Fruit fly (Drosophila melanogaster) whole organism, pupa: ENCODE results near the gene MED30.
A peak's percentile ranks its signal among the peaks of the same experiment; 100 is the strongest.

Experiments used
- CG10348 ChIP-seq: fragments of 200-800 bp; sonication (Bioruptor generic); IDR thresholded peaks from 2 replicates; pipeline ENCODE4 v1.3.6; 2022; ENCODE audit warnings: missing biosample characterization, missing genetic modification characterization
- CG12605 ChIP-seq: fragments of 200-800 bp; sonication (Bioruptor generic); IDR thresholded peaks from 2 replicates; pipeline ENCODE4 v1.3.6; 2022; ENCODE audit warnings: missing biosample characterization, missing genetic modification characterization
- CG13204 ChIP-seq: fragments of 200-800 bp; sonication (Bioruptor generic); optimal IDR thresholded peaks from 2 replicates; lab custom pipeline; 2018; ENCODE audit warnings: missing biosample characterization, mild to moderate bottlenecking, missing genetic modification characterization, moderate library complexity
- CG14655 ChIP-seq: fragments of 200-800 bp; sonication (Bioruptor generic); optimal IDR thresholded peaks from 3 replicates; lab custom pipeline; 2017; ENCODE audit warnings: mild to moderate bottlenecking, missing biosample characterization, missing genetic modification reagents, missing genetic modification characterization
- CG15710 ChIP-seq: fragments of 200-800 bp; sonication (Bioruptor generic); optimal IDR thresholded peaks from 2 replicates; lab custom pipeline; 2018; ENCODE audit warnings: missing biosample characterization, mild to moderate bottlenecking, missing genetic modification characterization, moderate library complexity
- CG17806 ChIP-seq: fragments of 200-800 bp; sonication (Bioruptor generic); optimal IDR thresholded peaks from 2 replicates; lab custom pipeline; 2018; ENCODE audit warnings: missing biosample characterization, mild to moderate bottlenecking, missing genetic modification characterization, moderate library complexity
- CG32121 ChIP-seq: fragments of 200-800 bp; sonication (Bioruptor generic); IDR thresholded peaks from 2 replicates; pipeline ENCODE4 v1.3.6; 2022; ENCODE audit warnings: missing biosample characterization, missing genetic modification characterization
- CG34367 ChIP-seq: fragments of 200-800 bp; sonication (Bioruptor generic); optimal IDR thresholded peaks from 2 replicates; lab custom pipeline; 2018; ENCODE audit warnings: missing biosample characterization, mild to moderate bottlenecking, missing genetic modification characterization
- CG4496 ChIP-seq: fragments of 200-800 bp; sonication (Bioruptor generic); IDR thresholded peaks from 3 replicates; pipeline ENCODE4 v1.3.6; 2022; ENCODE audit warnings: missing biosample characterization, missing genetic modification characterization
- CG8159 ChIP-seq: fragments of 200-800 bp; sonication (Bioruptor generic); optimal IDR thresholded peaks from 3 replicates; lab custom pipeline; 2018; ENCODE audit warnings: missing biosample characterization, mild to moderate bottlenecking, missing genetic modification characterization, moderate library complexity
- CG8301 ChIP-seq: fragments of 200-800 bp; sonication (Bioruptor generic); optimal IDR thresholded peaks from 2 replicates; lab custom pipeline; 2018; ENCODE audit warnings: missing biosample characterization, mild to moderate bottlenecking, missing genetic modification characterization
- CG9948 ChIP-seq: fragments of 200-800 bp; sonication (Bioruptor generic); optimal IDR thresholded peaks from 2 replicates; lab custom pipeline; 2018; ENCODE audit warnings: missing biosample characterization, mild to moderate bottlenecking, missing genetic modification characterization, moderate library complexity
- D1 ChIP-seq: fragments of 200-800 bp; sonication (Bioruptor generic); optimal IDR thresholded peaks from 2 replicates; lab custom pipeline; 2018; ENCODE audit warnings: missing biosample characterization, mild to moderate bottlenecking, missing genetic modification characterization, moderate library complexity
- EcR ChIP-seq: fragments of 200-800 bp; sonication (Bioruptor generic); optimal IDR thresholded peaks from 3 replicates; lab custom pipeline; 2019; ENCODE audit warnings: missing biosample characterization, missing genetic modification characterization, mild to moderate bottlenecking, moderate library complexity, missing genetic modification reagents
- Ets98B ChIP-seq: fragments of 200-800 bp; sonication (Bioruptor generic); IDR thresholded peaks from 2 replicates; pipeline ENCODE4 v1.3.6; 2022; ENCODE audit warnings: missing biosample characterization, missing genetic modification characterization
- Pif1A ChIP-seq: fragments of 200-800 bp; sonication (Bioruptor generic); optimal IDR thresholded peaks from 3 replicates; lab custom pipeline; 2016; ENCODE audit warnings: missing biosample characterization, missing genetic modification characterization
- Pif1B ChIP-seq: fragments of 200-800 bp; sonication (Bioruptor generic); optimal IDR thresholded peaks from 3 replicates; lab custom pipeline; 2016; ENCODE audit warnings: missing biosample characterization, missing genetic modification characterization
- Snoo ChIP-seq: fragments of 200-800 bp; sonication (Bioruptor generic); optimal IDR thresholded peaks from 3 replicates; lab custom pipeline; 2017; ENCODE audit warnings: missing biosample characterization, mild to moderate bottlenecking, missing genetic modification characterization, inconsistent platforms
- fd96Ca ChIP-seq: fragments of 200-800 bp; sonication (Bioruptor generic); IDR thresholded peaks from 3 replicates; pipeline ENCODE4 v1.3.6; 2022; ENCODE audit warnings: missing biosample characterization, missing genetic modification characterization
- gl ChIP-seq: fragments of 200-800 bp; sonication (Bioruptor generic); optimal IDR thresholded peaks from 2 replicates; lab custom pipeline; 2018; ENCODE audit warnings: missing biosample characterization, mild to moderate bottlenecking, missing genetic modification characterization
- rn ChIP-seq: fragments of 200-800 bp; sonication (Bioruptor generic); IDR thresholded peaks from 2 replicates; pipeline ENCODE4 v1.3.6; 2022; ENCODE audit warnings: missing biosample characterization, missing genetic modification characterization

MED30 gene

DNA sequence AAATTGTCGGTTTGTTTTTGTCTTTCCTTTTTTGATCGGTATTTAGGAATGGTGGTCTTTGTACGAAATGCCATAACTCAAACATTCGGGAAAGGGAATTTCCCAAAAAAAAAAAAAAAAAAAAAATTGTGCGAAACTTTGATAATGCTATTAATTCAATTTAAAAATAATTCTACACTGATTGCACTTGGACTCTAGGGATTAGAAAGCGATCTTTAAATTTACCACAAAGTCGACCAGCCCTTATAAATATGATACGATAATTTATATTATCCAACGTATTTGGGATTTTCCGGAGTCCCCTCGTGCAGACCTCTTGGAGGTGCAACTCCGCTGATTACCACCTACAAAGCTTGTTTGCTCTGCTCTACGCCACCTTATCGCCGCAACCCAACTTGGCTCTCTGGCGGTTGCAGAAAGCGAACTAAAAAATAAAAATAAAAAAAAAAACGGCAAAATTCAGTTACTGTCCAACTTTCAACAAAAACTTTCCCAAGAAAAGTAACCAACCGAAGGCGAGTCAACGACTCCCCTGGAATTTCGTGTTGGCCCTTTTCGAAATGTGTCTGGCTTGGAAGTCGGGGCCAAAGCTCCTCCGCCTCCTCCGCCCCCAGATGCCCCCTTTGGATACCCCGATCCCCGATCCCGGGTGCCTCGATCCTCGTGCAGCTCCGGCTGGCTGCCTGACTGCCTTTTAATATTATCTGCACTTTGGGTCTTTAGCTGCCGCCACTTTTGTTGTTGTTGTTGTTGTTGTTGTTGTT, 46.2 kb downstream of the MED30 start:
- TF ChIP-seq Pif1A (GFP tag; lab: Kevin White, UChicago): no peak
- peak; percentile 9 for TF ChIP-seq CG13204 (GFP tag; lab: Kevin White, UChicago)
- no peak for TF ChIP-seq CG9948 (tag; lab: Kevin White, UChicago)
- no peak for TF ChIP-seq Ets98B (GFP tag; lab: Robert Waterston, UW)
- no peak for TF ChIP-seq CG4496 (GFP tag; lab: Robert Waterston, UW)
- no peak for TF ChIP-seq Snoo (tag; lab: Kevin White, UChicago)
- TF ChIP-seq EcR (GFP tag; lab: Kevin White, UChicago): peak; percentile 89
- TF ChIP-seq CG15710 (tag; lab: Kevin White, UChicago): no peak
- no peak for TF ChIP-seq CG14655 (GFP tag; lab: Kevin White, UChicago)
- TF ChIP-seq CG32121 (GFP tag; lab: Robert Waterston, UW): no peak
- TF ChIP-seq CG34367 (tag; lab: Kevin White, UChicago): no peak
- no peak for TF ChIP-seq Pif1B (GFP tag; lab: Kevin White, UChicago)
- no peak for TF ChIP-seq CG8301 (tag; lab: Kevin White, UChicago)
- no peak for TF ChIP-seq CG8159 (tag; lab: Kevin White, UChicago)
- no peak for TF ChIP-seq fd96Ca
- no peak for TF ChIP-seq CG10348 (GFP tag; lab: Robert Waterston, UW)
- TF ChIP-seq D1 (tag; lab: Kevin White, UChicago): no peak
- TF ChIP-seq rn: no peak

DNA sequence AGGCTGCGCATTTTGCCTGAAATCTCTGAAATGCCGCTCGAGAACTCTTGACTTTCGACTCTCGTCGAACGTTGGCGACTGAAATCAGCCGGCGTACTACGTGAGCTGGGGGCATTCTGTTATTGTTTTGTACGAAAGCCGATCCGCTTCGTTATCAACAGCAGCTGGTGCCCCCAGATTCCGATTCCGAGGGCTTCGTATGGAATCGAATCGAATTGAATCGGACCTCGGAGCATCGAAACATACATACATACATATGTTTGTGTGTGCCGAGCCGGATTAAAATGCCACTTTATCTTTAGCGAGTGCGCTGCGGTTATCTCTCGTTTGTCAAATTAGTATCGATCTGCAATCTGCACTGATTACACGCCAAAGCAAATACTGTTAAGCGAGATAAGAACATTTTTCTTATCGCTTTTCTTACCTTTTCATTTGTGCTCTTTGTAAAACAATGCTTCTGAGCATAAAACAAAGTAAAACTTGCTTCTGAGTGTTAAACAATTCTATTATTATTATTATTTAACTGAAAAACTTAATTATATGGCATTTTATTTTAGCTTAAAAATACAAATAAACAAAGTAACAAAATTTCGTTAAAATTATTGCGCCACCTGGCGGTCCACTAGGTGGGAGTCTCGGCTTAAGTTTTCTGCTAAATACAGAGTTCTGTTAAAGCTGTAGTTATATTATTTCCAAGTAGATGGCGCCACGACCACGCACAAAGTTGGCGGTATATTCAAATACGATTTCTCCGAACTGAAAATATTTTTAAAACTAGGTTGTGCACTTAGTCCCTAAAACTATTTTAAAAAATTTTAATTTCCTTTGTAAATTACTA, 47.2 kb downstream of the MED30 start, which contains the start of gene Reg-2:
Gene Reg-2, minus strand, starts transcription at position 80 of the 838 bp plus-strand sequence.
- TF ChIP-seq CG8301 (tag; lab: Kevin White, UChicago) (no peak), Ets98B (GFP tag; lab: Robert Waterston, UW) (no peak), CG12605 (GFP tag; lab: Robert Waterston, UW) (no peak), EcR (GFP tag; lab: Kevin White, UChicago) (peak; percentile 13), gl (tag; lab: Kevin White, UChicago) (no peak), CG4496 (GFP tag; lab: Robert Waterston, UW) (no peak)

DNA sequence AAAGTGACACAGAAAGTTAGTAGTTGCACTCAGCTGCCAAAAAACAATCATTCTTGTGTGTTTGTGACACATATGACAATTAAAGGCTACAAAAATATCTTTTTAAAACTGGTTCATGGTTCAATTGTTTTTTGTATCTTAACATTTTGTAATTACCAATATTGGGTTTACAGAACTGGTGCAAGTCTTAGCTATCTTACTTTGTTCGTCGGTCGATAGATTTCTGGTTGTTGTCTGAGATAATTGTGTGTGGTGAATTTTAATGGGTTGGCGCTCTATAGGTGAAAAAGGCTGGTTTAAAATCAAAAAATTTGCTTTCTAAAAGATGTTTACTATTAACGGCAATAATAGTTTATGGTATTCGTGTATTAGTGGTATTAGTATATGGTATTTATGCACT, 49.2 kb downstream of the MED30 start:
- TF ChIP-seq Snoo (tag; lab: Kevin White, UChicago): no peak
- no peak for TF ChIP-seq CG8159 (tag; lab: Kevin White, UChicago)
- TF ChIP-seq CG9948 (tag; lab: Kevin White, UChicago): no peak
- no peak for TF ChIP-seq rn
- no peak for TF ChIP-seq CG14655 (GFP tag; lab: Kevin White, UChicago)
- TF ChIP-seq CG15710 (tag; lab: Kevin White, UChicago): no peak
- TF ChIP-seq CG13204 (GFP tag; lab: Kevin White, UChicago): no peak
- no peak for TF ChIP-seq Ets98B (GFP tag; lab: Robert Waterston, UW)
- TF ChIP-seq EcR (GFP tag; lab: Kevin White, UChicago): no peak
- TF ChIP-seq Pif1B (GFP tag; lab: Kevin White, UChicago): no peak
- no peak for TF ChIP-seq CG4496 (GFP tag; lab: Robert Waterston, UW)
- TF ChIP-seq CG12605 (GFP tag; lab: Robert Waterston, UW): no peak
- TF ChIP-seq CG34367 (tag; lab: Kevin White, UChicago): no peak
- TF ChIP-seq D1 (tag; lab: Kevin White, UChicago): no peak

DNA sequence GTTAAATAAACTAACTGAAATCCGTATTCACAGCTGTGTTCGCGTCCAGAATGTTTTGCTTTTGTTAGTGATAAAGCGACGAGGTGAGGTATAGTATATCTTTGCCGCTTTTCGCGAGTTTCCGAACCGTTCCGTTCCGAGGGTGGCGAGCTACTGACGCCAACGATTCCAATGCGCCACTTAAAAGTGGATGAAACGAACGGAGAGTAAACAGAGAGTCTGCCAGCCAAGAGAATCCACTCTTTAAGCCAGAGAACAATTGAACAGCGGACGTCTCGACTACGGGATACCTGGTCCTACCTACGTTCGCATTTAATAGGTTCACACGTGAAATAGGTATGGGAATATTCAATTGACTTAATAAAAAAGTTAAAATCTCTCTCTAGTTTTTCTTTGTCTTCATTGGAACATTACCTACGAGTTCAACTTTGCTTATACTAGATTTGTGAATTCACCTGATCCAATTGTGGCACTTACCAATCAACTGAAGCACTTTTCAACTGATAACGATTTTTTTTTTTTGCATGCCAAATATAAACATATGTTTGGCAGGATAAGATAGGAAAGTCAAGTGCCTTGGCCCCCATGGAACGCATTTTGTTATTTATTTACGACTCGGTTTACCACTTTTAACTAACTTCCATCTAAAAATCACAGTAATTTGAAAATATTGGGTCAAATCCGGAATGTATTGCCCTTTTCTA, 49.9 kb downstream of the MED30 start, which contains the start of gene CG13893:
Gene CG13893, minus strand, starts transcription at position 162 of the 704 bp plus-strand sequence.
- TF ChIP-seq CG14655 (GFP tag; lab: Kevin White, UChicago) (no peak), EcR (GFP tag; lab: Kevin White, UChicago) (no peak), Pif1B (GFP tag; lab: Kevin White, UChicago) (peak; percentile 69), fd96Ca (peak; percentile 29; the same call in 1 of the 3 replicates), CG13204 (GFP tag; lab: Kevin White, UChicago) (no peak), CG34367 (tag; lab: Kevin White, UChicago) (no peak), CG12605 (GFP tag; lab: Robert Waterston, UW) (0 out of 2 replicates have a peak, but pooled peaks have one; percentile 35), CG8301 (tag; lab: Kevin White, UChicago) (peak; percentile 7), CG8159 (tag; lab: Kevin White, UChicago) (no peak), CG17806 (tag; lab: Kevin White, UChicago) (no peak), CG4496 (GFP tag; lab: Robert Waterston, UW) (peak; percentile 57; the same call in 1 of the 3 replicates), CG9948 (tag; lab: Kevin White, UChicago) (no peak), D1 (tag; lab: Kevin White, UChicago) (no peak), Snoo (tag; lab: Kevin White, UChicago) (peak; percentile 29), Ets98B (GFP tag; lab: Robert Waterston, UW) (peak; percentile 69), CG15710 (tag; lab: Kevin White, UChicago) (no peak), Pif1A (GFP tag; lab: Kevin White, UChicago) (peak; percentile 8), rn (no peak), CG32121 (GFP tag; lab: Robert Waterston, UW) (peak; percentile 53), CG10348 (GFP tag; lab: Robert Waterston, UW) (no peak), gl (tag; lab: Kevin White, UChicago) (peak; percentile 54)
